Worm (Caenorhabditis elegans) whole organism, L4/young adult: ENCODE measurements around the gene oac-53.
"Not testable (repeated sequence)": the region's sequence is repeated elsewhere in the genome, so short reads cannot be mapped to it uniquely, and the experiment has no call there.

Source experiments
- W03F9.2 ChIP-seq: fragments of 150-350 bp; optimal IDR thresholded peaks from 2 replicates; lab custom pipeline; 2014; ENCODE audit warnings: missing biosample characterization, missing genetic modification characterization
- dao-5 ChIP-seq: sonication (generic microtip); optimal IDR thresholded peaks from 2 replicates; lab custom pipeline; 2016; ENCODE audit warnings: missing genotype, missing genetic modification characterization, moderate library complexity, missing compliant biosample characterization
- him-1 ChIP-seq: sonication (generic microtip); optimal IDR thresholded peaks from 2 replicates; lab custom pipeline; 2016; ENCODE audit warnings: missing genotype, missing genetic modification reagents, missing genetic modification characterization, missing compliant biosample characterization

DNA sequence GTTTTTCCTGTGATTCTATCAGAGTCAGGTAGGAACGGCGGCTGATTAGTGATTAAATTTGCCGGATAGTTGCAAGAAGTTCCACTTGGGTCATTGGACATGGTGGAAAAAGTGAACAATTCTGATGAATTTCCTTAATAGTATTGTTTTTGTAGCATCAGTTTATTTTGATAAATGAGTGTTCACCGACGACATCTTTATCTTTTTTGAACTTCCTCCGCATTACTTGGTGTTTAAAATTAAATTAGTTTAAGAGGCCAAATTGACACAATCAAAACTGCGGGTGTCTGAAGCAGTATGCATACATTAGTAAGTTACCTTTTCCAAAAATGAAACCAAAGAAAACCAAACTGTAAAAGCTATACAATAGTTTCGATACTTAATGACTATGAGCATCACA lies 21.4 kb upstream of the oac-53 start, which contains the start of gene W06G6.11:
- not testable (repeated sequence) for TF ChIP-seq him-1, W03F9.2, dao-5 (tag; lab: Kevin White, UChicago)
